Fruit fly (Drosophila melanogaster) whole organism, embryonic: ENCODE results near the gene CG32983.

Source experiments
- Ada2b ChIP-seq: fragments of 200-800 bp; sonication (Bioruptor generic); IDR thresholded peaks from 2 replicates; pipeline ENCODE4 v1.3.6; 2022; ENCODE audit warnings: missing biosample characterization, missing genetic modification characterization
- Awh ChIP-seq: fragments of 200-800 bp; sonication (Bioruptor generic); IDR thresholded peaks from 2 replicates; pipeline ENCODE4, ENCODE4 v1.3.6; 2022; ENCODE audit warnings: missing biosample characterization, missing genetic modification characterization
- CG10431 ChIP-seq: fragments of 200-800 bp; sonication (Bioruptor generic); optimal IDR thresholded peaks from 3 replicates; lab custom pipeline; 2018; ENCODE audit warnings: missing biosample characterization, mild to moderate bottlenecking, missing genetic modification characterization
- CG11093 ChIP-seq: fragments of 200-800 bp; sonication (Bioruptor generic); IDR thresholded peaks from 3 replicates; pipeline ENCODE4 v1.3.6; 2022; ENCODE audit warnings: missing biosample characterization, missing genetic modification characterization
- CG11695 ChIP-seq: fragments of 200-800 bp; sonication (Bioruptor generic); IDR thresholded peaks from 3 replicates; pipeline ENCODE4 v1.3.6; 2022; ENCODE audit warnings: missing biosample characterization, missing genetic modification characterization
- CG11696 ChIP-seq: fragments of 200-800 bp; sonication (Bioruptor generic); IDR thresholded peaks from 2 replicates; pipeline ENCODE4 v1.3.6; 2022; ENCODE audit warnings: missing biosample characterization, missing genetic modification characterization
- CG12659 ChIP-seq: fragments of 200-800 bp; sonication (Bioruptor generic); optimal IDR thresholded peaks from 3 replicates; lab custom pipeline; 2017; ENCODE audit warnings: mild to moderate bottlenecking, missing biosample characterization, missing genetic modification reagents, missing genetic modification characterization
- CG14441 ChIP-seq: fragments of 200-800 bp; sonication (Bioruptor generic); IDR thresholded peaks from 2 replicates; pipeline ENCODE4 v1.3.6; 2022; ENCODE audit warnings: missing biosample characterization, missing genetic modification characterization
- CG15479 ChIP-seq: fragments of 200-800 bp; sonication (Bioruptor generic); optimal IDR thresholded peaks from 3 replicates; lab custom pipeline; 2019; ENCODE audit warnings: missing biosample characterization, mild to moderate bottlenecking, missing genetic modification characterization, moderate library complexity
- CG15601 ChIP-seq: fragments of 200-800 bp; sonication (Bioruptor generic); optimal IDR thresholded peaks from 3 replicates; lab custom pipeline; 2019; ENCODE audit warnings: missing biosample characterization, mild to moderate bottlenecking, missing genetic modification characterization, moderate library complexity
- CG16815 ChIP-seq: fragments of 200-800 bp; sonication (Bioruptor generic); optimal IDR thresholded peaks from 3 replicates; lab custom pipeline; 2017; ENCODE audit warnings: missing biosample characterization, mild to moderate bottlenecking, missing genetic modification characterization
- CG17568 ChIP-seq: fragments of 200-800 bp; sonication (Bioruptor generic); optimal IDR thresholded peaks from 2 replicates; lab custom pipeline; 2018; ENCODE audit warnings: missing biosample characterization, mild to moderate bottlenecking, missing genetic modification characterization, moderate library complexity
- CG17829 ChIP-seq: fragments of 200-800 bp; optimal IDR thresholded peaks from 2 replicates; lab custom pipeline; 2019; ENCODE audit warnings: missing biosample characterization, mild to moderate bottlenecking, missing genetic modification characterization, moderate library complexity
- CG30403 ChIP-seq: fragments of 200-800 bp; sonication (Bioruptor generic); optimal IDR thresholded peaks from 3 replicates; lab custom pipeline; 2016; ENCODE audit warnings: missing biosample characterization, missing genetic modification characterization
- CG6254 ChIP-seq: fragments of 200-800 bp; sonication (Bioruptor generic); optimal IDR thresholded peaks from 3 replicates; lab custom pipeline; 2017; ENCODE audit warnings: mild to moderate bottlenecking, missing biosample characterization, missing genetic modification reagents, missing genetic modification characterization
- CG7372 ChIP-seq: fragments of 200-800 bp; sonication (Bioruptor generic); IDR thresholded peaks from 2 replicates; pipeline ENCODE4 v1.3.6; 2022; ENCODE audit warnings: missing biosample characterization, missing genetic modification characterization
- CG8924 ChIP-seq: fragments of 200-800 bp; optimal IDR thresholded peaks from 3 replicates; lab custom pipeline; 2019; ENCODE audit warnings: missing biosample characterization, mild to moderate bottlenecking, missing genetic modification characterization, moderate library complexity
- CG9876 ChIP-seq: fragments of 200-800 bp; sonication (Bioruptor generic); optimal IDR thresholded peaks from 2 replicates; lab custom pipeline; 2016; ENCODE audit warnings: missing biosample characterization, missing genetic modification characterization
- Camta ChIP-seq: fragments of 200-800 bp; sonication (Bioruptor generic); optimal IDR thresholded peaks from 2 replicates; lab custom pipeline; 2016; ENCODE audit warnings: missing biosample characterization, missing genetic modification characterization
- CkIIα-i1 ChIP-seq: fragments of 200-800 bp; sonication (Bioruptor generic); IDR thresholded peaks from 2 replicates; pipeline ENCODE4 v1.3.6; 2022; ENCODE audit warnings: missing biosample characterization, missing genetic modification characterization
- Dek ChIP-seq: fragments of 200-800 bp; sonication (Bioruptor generic); optimal IDR thresholded peaks from 3 replicates; lab custom pipeline; 2019; ENCODE audit warnings: missing biosample characterization, mild to moderate bottlenecking, missing genetic modification characterization, moderate library complexity
- MESR4 ChIP-seq: fragments of 200-800 bp; sonication (Bioruptor generic); optimal IDR thresholded peaks from 2 replicates; lab custom pipeline; 2018; ENCODE audit warnings: missing biosample characterization, mild to moderate bottlenecking, missing genetic modification characterization, moderate library complexity
- Myb ChIP-seq: fragments of 200-800 bp; sonication (Bioruptor generic); optimal IDR thresholded peaks from 2 replicates; lab custom pipeline; 2016; ENCODE audit warnings: missing biosample characterization, missing genetic modification characterization
- NFAT ChIP-seq: fragments of 200-800 bp; sonication (Bioruptor generic); IDR thresholded peaks from 2 replicates; pipeline ENCODE4 v1.3.6; 2022; ENCODE audit warnings: missing biosample characterization, missing genetic modification characterization
- Oli ChIP-seq: fragments of 200-800 bp; sonication (Bioruptor generic); optimal IDR thresholded peaks from 2 replicates; lab custom pipeline; 2018; ENCODE audit warnings: missing biosample characterization, mild to moderate bottlenecking, missing genetic modification characterization, moderate library complexity
- Optix ChIP-seq: fragments of 200-800 bp; sonication (Bioruptor generic); IDR thresholded peaks from 3 replicates; pipeline ENCODE4 v1.3.6; 2022; ENCODE audit warnings: missing biosample characterization, missing genetic modification characterization
- Poxn ChIP-seq: fragments of 200-800 bp; sonication (Bioruptor generic); IDR thresholded peaks from 2 replicates; pipeline ENCODE4 v1.3.6; 2022; ENCODE audit warnings: missing biosample characterization, missing genetic modification characterization
- Sin3A ChIP-seq: fragments of >200 bp; optimal IDR thresholded peaks from 2 replicates; lab custom pipeline; 2018
- Trl ChIP-seq, 3 experiments: fragments of >200 bp in 2 of 3; fragments of 200-800 bp in 1 of 3; sonication (Bioruptor generic) in 1 of 3; optimal IDR thresholded peaks; 2 replicates in 1 of 3; 3 replicates in 2 of 3; lab custom pipeline; 2016 to 2017; ENCODE audit warnings: missing biosample characterization in 1 of 3, missing genetic modification characterization in 1 of 3
- cad ChIP-seq: fragments of >200 bp; optimal IDR thresholded peaks from 2 replicates; lab custom pipeline; 2017; ENCODE audit warnings: missing biosample characterization, missing genetic modification characterization
- dysf ChIP-seq: fragments of 200-800 bp; sonication (Bioruptor generic); IDR thresholded peaks from 3 replicates; pipeline ENCODE4 v1.3.6; 2022; ENCODE audit warnings: missing biosample characterization, missing genetic modification characterization
- ems ChIP-seq: fragments of 200-800 bp; sonication (Bioruptor generic); optimal IDR thresholded peaks from 3 replicates; lab custom pipeline; 2016; ENCODE audit warnings: missing biosample characterization, missing genetic modification characterization
- exex ChIP-seq: fragments of 200-800 bp; sonication (Bioruptor generic); optimal IDR thresholded peaks from 4 replicates; lab custom pipeline; 2018; ENCODE audit warnings: missing biosample characterization, mild to moderate bottlenecking, missing genetic modification characterization, moderate library complexity
- fd102C ChIP-seq: fragments of 200-800 bp; sonication (Bioruptor generic); optimal IDR thresholded peaks from 2 replicates; lab custom pipeline; 2018; ENCODE audit warnings: missing biosample characterization, mild to moderate bottlenecking, missing genetic modification characterization, moderate library complexity
- fru ChIP-seq: fragments of >200 bp; optimal IDR thresholded peaks from 2 replicates; lab custom pipeline; 2017
- gfzf ChIP-seq: fragments of 200-800 bp; sonication (Bioruptor generic); optimal IDR thresholded peaks from 2 replicates; lab custom pipeline; 2016; ENCODE audit warnings: missing biosample characterization, mild to moderate bottlenecking, missing genetic modification characterization, moderate library complexity
- gsb ChIP-seq: fragments of 200-800 bp; sonication (Bioruptor generic); IDR thresholded peaks from 2 replicates; pipeline ENCODE4 v1.3.6; 2022; ENCODE audit warnings: missing biosample characterization, missing genetic modification characterization
- gt ChIP-seq: fragments of 200-800 bp; sonication (Bioruptor generic); IDR thresholded peaks from 2 replicates; pipeline ENCODE4 v1.3.6; 2022; ENCODE audit warnings: missing biosample characterization, missing genetic modification characterization
- hth ChIP-seq: fragments of >200 bp; optimal IDR thresholded peaks from 2 replicates; lab custom pipeline; 2017; ENCODE audit warnings: inconsistent platforms
- lilli ChIP-seq: fragments of 200-800 bp; sonication (Bioruptor generic); optimal IDR thresholded peaks from 3 replicates; lab custom pipeline; 2016; ENCODE audit warnings: missing biosample characterization, missing genetic modification characterization
- lmd ChIP-seq: fragments of 200-800 bp; sonication (Bioruptor generic); IDR thresholded peaks from 2 replicates; pipeline ENCODE4 v1.3.6; 2022; ENCODE audit warnings: missing biosample characterization, missing genetic modification characterization
- luna ChIP-seq: fragments of 200-800 bp; sonication (Bioruptor generic); optimal IDR thresholded peaks from 2 replicates; lab custom pipeline; 2016; ENCODE audit warnings: missing biosample characterization, missing genetic modification characterization
- mirr ChIP-seq: fragments of 200-800 bp; sonication (Bioruptor generic); optimal IDR thresholded peaks from 3 replicates; lab custom pipeline; 2018; ENCODE audit warnings: missing biosample characterization, mild to moderate bottlenecking, missing genetic modification characterization
- mld ChIP-seq: fragments of 200-800 bp; sonication (Bioruptor generic); IDR thresholded peaks from 3 replicates; pipeline ENCODE4 v1.3.6; 2022; ENCODE audit warnings: missing biosample characterization, missing genetic modification characterization; ENCODE audit not compliant: partially characterized antibody
- nerfin-2 ChIP-seq: fragments of 200-800 bp; sonication (Bioruptor generic); IDR thresholded peaks from 2 replicates; pipeline ENCODE4 v1.3.6; 2022; ENCODE audit warnings: missing biosample characterization, missing genetic modification characterization; ENCODE audit not compliant: partially characterized antibody
- oc ChIP-seq: fragments of 200-800 bp; sonication (Bioruptor generic); optimal IDR thresholded peaks from 2 replicates; lab custom pipeline; 2018; ENCODE audit warnings: missing biosample characterization, mild to moderate bottlenecking, missing genetic modification characterization, moderate library complexity
- pan ChIP-seq, 4 experiments: fragments of >200 bp in 3 of 4; fragments of 200-800 bp in 1 of 4; sonication (Bioruptor generic) in 1 of 4; optimal IDR thresholded peaks in 3 of 4; IDR thresholded peaks in 1 of 4; 2 replicates each; pipeline versions ENCODE4 v1.3.6 to Lab custom; 2017 to 2022; ENCODE audit warnings: missing biosample characterization in 2 of 4, missing genetic modification characterization in 2 of 4, mixed read lengths in 1 of 4
- pum ChIP-seq: fragments of 200-800 bp; sonication (Bioruptor generic); optimal IDR thresholded peaks from 2 replicates; lab custom pipeline; 2016; ENCODE audit warnings: missing biosample characterization, missing genetic modification characterization
- shn ChIP-seq: fragments of 200-800 bp; sonication (Bioruptor generic); optimal IDR thresholded peaks from 3 replicates; lab custom pipeline; 2016; ENCODE audit warnings: missing biosample characterization, missing genetic modification characterization
- slou ChIP-seq: fragments of 200-800 bp; sonication (Bioruptor generic); optimal IDR thresholded peaks from 3 replicates; lab custom pipeline; 2016; ENCODE audit warnings: missing biosample characterization, missing genetic modification characterization
- vfl ChIP-seq: fragments of 200-800 bp; sonication (Bioruptor generic); optimal IDR thresholded peaks from 2 replicates; lab custom pipeline; 2016; ENCODE audit warnings: missing biosample characterization, missing genetic modification characterization
- vvl ChIP-seq: fragments of 200-800 bp; sonication (Bioruptor generic); IDR thresholded peaks from 2 replicates; pipeline ENCODE4 v1.3.6; 2022; ENCODE audit warnings: missing biosample characterization, missing genetic modification characterization

Gene CG32983

DNA sequence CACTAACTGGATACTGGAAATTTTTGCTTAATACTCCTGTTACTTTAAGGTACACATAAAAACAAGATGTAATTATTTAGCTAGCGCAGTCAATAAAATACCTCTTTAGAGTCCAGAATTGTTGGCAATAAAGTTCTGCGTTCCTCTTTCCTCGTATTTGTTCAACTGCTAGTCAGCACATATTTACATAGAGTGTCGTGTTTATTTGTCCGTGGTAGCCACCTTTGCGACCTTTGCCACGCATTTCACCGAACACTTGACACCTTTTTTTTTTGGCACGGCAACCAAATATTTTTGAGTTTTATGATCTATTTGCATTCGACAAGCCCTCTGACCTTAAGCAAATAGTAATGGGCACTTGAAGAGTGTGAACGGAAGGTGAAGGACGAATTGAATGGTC, 19.7 kb upstream of the CG32983 start (continued):
- TF ChIP-seq pan (optimal IDR thresholded peaks at IDR 0.05; lab: Kevin White, UChicago): no peak
- no peak for TF ChIP-seq pan (GFP tag; optimal IDR thresholded peaks at IDR 0.05 in 1 of 2, IDR thresholded peaks at IDR 0.05 in 1 of 2)
- no peak for TF ChIP-seq luna (GFP tag; lab: Kevin White, UChicago)
- TF ChIP-seq CG15601 (tag; lab: Kevin White, UChicago): peak; percentile 63
- no peak for TF ChIP-seq Ada2b
- TF ChIP-seq mirr (GFP tag; lab: Kevin White, UChicago): no peak
- TF ChIP-seq vfl (GFP tag; lab: Kevin White, UChicago): peak; percentile 78
- TF ChIP-seq slou: peak; percentile 48
- peak; percentile 74 for TF ChIP-seq CG10431 (GFP tag; lab: Kevin White, UChicago)
- no peak for TF ChIP-seq hth (lab: Kevin White, UChicago)
- no peak for TF ChIP-seq CG7372 (GFP tag; lab: Robert Waterston, UW)
- TF ChIP-seq gsb (GFP tag; lab: Robert Waterston, UW): no peak
- TF ChIP-seq CG14441 (GFP tag; lab: Robert Waterston, UW): no peak
- TF ChIP-seq shn (GFP tag; lab: Kevin White, UChicago): peak; percentile 68
- peak; percentile 29 for TF ChIP-seq Oli (tag; lab: Kevin White, UChicago)
- TF ChIP-seq dysf (GFP tag; lab: Robert Waterston, UW): no peak
- TF ChIP-seq CG11093 (GFP tag; lab: Robert Waterston, UW): no peak
- TF ChIP-seq CG17829 (tag; lab: Kevin White, UChicago): peak; percentile 36
- TF ChIP-seq CG11695 (GFP tag; lab: Robert Waterston, UW): no peak
- no peak for TF ChIP-seq Dek (tag; lab: Kevin White, UChicago)
- peak; percentile 74 for TF ChIP-seq CG12659 (GFP tag; lab: Kevin White, UChicago)
- peak; percentile 68 for TF ChIP-seq Myb (GFP tag; lab: Kevin White, UChicago)
- no peak for TF ChIP-seq gt (GFP tag; lab: Robert Waterston, UW)
- peak; percentile 67 for TF ChIP-seq lilli
- peak; percentile 84 for TF ChIP-seq CG9876 (GFP tag; lab: Kevin White, UChicago)
- TF ChIP-seq CkIIα-i1: no peak
- TF ChIP-seq vvl (GFP tag; lab: Robert Waterston, UW): peak; percentile 79
- no peak for TF ChIP-seq NFAT (GFP tag; lab: Robert Waterston, UW)
- TF ChIP-seq Trl (optimal IDR thresholded peaks at IDR 0.05; lab: Kevin White, UChicago): no peak
- peak; percentile 85 for TF ChIP-seq Trl (GFP tag; optimal IDR thresholded peaks at IDR 0.05; lab: Kevin White, UChicago)
- no peak for TF ChIP-seq lmd (GFP tag; lab: Robert Waterston, UW)
- no peak for TF ChIP-seq gfzf (GFP tag; lab: Kevin White, UChicago)
- TF ChIP-seq Camta (GFP tag; lab: Kevin White, UChicago): peak; percentile 76
- TF ChIP-seq cad: peak; percentile 76
- TF ChIP-seq Poxn: no peak
- TF ChIP-seq fd102C (GFP tag; lab: Kevin White, UChicago): peak; percentile 100
- TF ChIP-seq CG16815: peak; percentile 49
- peak; percentile 76 for TF ChIP-seq oc (tag; lab: Kevin White, UChicago)
- peak; percentile 50 for TF ChIP-seq CG30403
- peak; percentile 92 for TF ChIP-seq CG17568 (GFP tag; lab: Kevin White, UChicago)
- peak; percentile 76; the same call in 1 of the 2 replicates for TF ChIP-seq Awh (GFP tag; lab: Robert Waterston, UW)
- no peak for TF ChIP-seq fru (lab: Kevin White, UChicago)
- TF ChIP-seq exex (tag; lab: Kevin White, UChicago): no peak
- peak; percentile 84 for TF ChIP-seq CG8924 (tag; lab: Kevin White, UChicago)
- peak; percentile 15 for TF ChIP-seq ems (GFP tag; lab: Kevin White, UChicago)
- TF ChIP-seq Optix (GFP tag; lab: Robert Waterston, UW): no peak
- no peak for TF ChIP-seq nerfin-2 (GFP tag; lab: Robert Waterston, UW)
- peak; percentile 89 for TF ChIP-seq CG15479 (GFP tag; lab: Kevin White, UChicago)
- TF ChIP-seq Sin3A (lab: Kevin White, UChicago): no peak
- no peak for TF ChIP-seq mld
- TF ChIP-seq CG11696 (GFP tag; lab: Robert Waterston, UW): peak; percentile 21; the same call in 1 of the 2 replicates
- TF ChIP-seq pum (GFP tag; lab: Kevin White, UChicago): peak; percentile 44
- TF ChIP-seq CG6254 (GFP tag; lab: Kevin White, UChicago): peak; percentile 55
- peak; percentile 41 for TF ChIP-seq MESR4 (GFP tag; lab: Kevin White, UChicago)
